Worm (Caenorhabditis elegans) whole organism, L3 larva: ENCODE results near the gene cpl-1.

Experiments used
- R02D3.7 ChIP-seq: fragments of 150-350 bp; optimal IDR thresholded peaks from 2 replicates; lab custom pipeline; 2014; ENCODE audit warnings: missing biosample characterization, missing genetic modification characterization
- ceh-28 ChIP-seq: fragments of 150-350 bp; optimal IDR thresholded peaks from 2 replicates; lab custom pipeline; 2014; ENCODE audit warnings: missing biosample characterization, missing genetic modification reagents, missing genetic modification characterization
- ceh-9 ChIP-seq: sonication (generic microtip); optimal IDR thresholded peaks from 2 replicates; lab custom pipeline; 2018; ENCODE audit warnings: missing biosample characterization, missing genetic modification characterization
- elt-2 ChIP-seq: sonication (generic microtip); optimal IDR thresholded peaks from 2 replicates; lab custom pipeline; 2016; ENCODE audit warnings: missing genetic modification reagents, mild to moderate bottlenecking, missing genetic modification characterization, missing compliant biosample characterization
- fkh-10 ChIP-seq: sonication (generic microtip); optimal IDR thresholded peaks from 2 replicates; lab custom pipeline; 2017; ENCODE audit warnings: missing biosample characterization, missing genetic modification reagents, missing genetic modification characterization
- lin-15B ChIP-seq: fragments of 150-350 bp; optimal IDR thresholded peaks from 2 replicates; lab custom pipeline; 2014; ENCODE audit warnings: missing biosample characterization, missing genetic modification characterization
- nhr-237 ChIP-seq: fragments of 150-350 bp; optimal IDR thresholded peaks from 2 replicates; lab custom pipeline; 2014; ENCODE audit warnings: missing biosample characterization, missing genetic modification characterization

- TF ChIP-seq ceh-9 (tag; lab: Kevin White, UChicago), result no peak
- no peak for TF ChIP-seq ceh-28 (tag; lab: Kevin White, UChicago)
- TF ChIP-seq lin-15B (tag; lab: Kevin White, UChicago), result no peak
- TF ChIP-seq R02D3.7, result no peak
- no peak for TF ChIP-seq elt-2 (tag; lab: Kevin White, UChicago)
- no peak for TF ChIP-seq fkh-10 (GFP tag; lab: Kevin White, UChicago)
- no peak for TF ChIP-seq nhr-237 (tag; lab: Kevin White, UChicago)
Measured at ce11 chrV:16552929-16553328, 42.2 kb downstream of the cpl-1 start, which contains the start of gene Y32B12B.4.
